Fruit fly (Drosophila melanogaster) whole organism, embryonic: Measurements from ENCODE around the gene Clk.
A peak's percentile ranks its signal among the peaks of the same experiment; 100 is the strongest.

Experiments used
- CG10366 ChIP-seq: fragments of 200-800 bp; sonication (Bioruptor generic); IDR thresholded peaks from 2 replicates; pipeline ENCODE4 v1.3.6; 2022; ENCODE audit warnings: missing biosample characterization, missing genetic modification characterization
- CG11504 ChIP-seq: fragments of 200-800 bp; sonication (Bioruptor generic); optimal IDR thresholded peaks from 3 replicates; lab custom pipeline; 2019; ENCODE audit warnings: missing biosample characterization, mild to moderate bottlenecking, missing genetic modification characterization, moderate library complexity
- CG11560 ChIP-seq: fragments of 200-800 bp; sonication (Bioruptor generic); IDR thresholded peaks from 3 replicates; pipeline ENCODE4 v1.3.6; 2022; ENCODE audit warnings: missing biosample characterization, missing genetic modification characterization
- CG12769 ChIP-seq: fragments of 200-800 bp; sonication (Bioruptor generic); optimal IDR thresholded peaks from 2 replicates; lab custom pipeline; 2019; ENCODE audit warnings: missing biosample characterization, mild to moderate bottlenecking, missing genetic modification characterization, moderate library complexity
- CG14441 ChIP-seq: fragments of 200-800 bp; sonication (Bioruptor generic); IDR thresholded peaks from 2 replicates; pipeline ENCODE4 v1.3.6; 2022; ENCODE audit warnings: missing biosample characterization, missing genetic modification characterization
- CG16863 ChIP-seq: fragments of 200-800 bp; sonication (Bioruptor generic); optimal IDR thresholded peaks from 3 replicates; lab custom pipeline; 2016; ENCODE audit warnings: missing biosample characterization, missing genetic modification characterization
- CG3163 ChIP-seq: fragments of 200-800 bp; sonication (Bioruptor generic); optimal IDR thresholded peaks from 3 replicates; lab custom pipeline; 2016; ENCODE audit warnings: missing biosample characterization, missing genetic modification characterization
- CG3847 ChIP-seq: fragments of 200-800 bp; sonication (Bioruptor generic); IDR thresholded peaks from 2 replicates; pipeline ENCODE4 v1.3.6; 2022; ENCODE audit warnings: missing biosample characterization, missing genetic modification characterization
- CG8359 ChIP-seq: fragments of 200-800 bp; sonication (Bioruptor generic); optimal IDR thresholded peaks from 2 replicates; lab custom pipeline; 2017; ENCODE audit warnings: missing biosample characterization, mild to moderate bottlenecking, missing genetic modification characterization, borderline replicate concordance
- CG9437 ChIP-seq: fragments of 200-800 bp; sonication (Bioruptor generic); optimal IDR thresholded peaks from 2 replicates; lab custom pipeline; 2018; ENCODE audit warnings: missing biosample characterization, mild to moderate bottlenecking, missing genetic modification characterization
- CG9727 ChIP-seq: fragments of 200-800 bp; sonication (Bioruptor generic); optimal IDR thresholded peaks from 3 replicates; lab custom pipeline; 2017; ENCODE audit warnings: missing biosample characterization, mild to moderate bottlenecking, missing genetic modification characterization
- CHES-1-like ChIP-seq: fragments of 200-800 bp; sonication (Bioruptor generic); optimal IDR thresholded peaks from 2 replicates; lab custom pipeline; 2016; ENCODE audit warnings: missing biosample characterization, missing genetic modification characterization
- Dll ChIP-seq: fragments of 200-800 bp; sonication (Bioruptor generic); IDR thresholded peaks from 4 replicates; pipeline ENCODE4 v1.3.6; 2022; ENCODE audit warnings: missing biosample characterization, missing genetic modification characterization; ENCODE audit not compliant: partially characterized antibody
- Doc3 ChIP-seq: fragments of 200-800 bp; sonication (Bioruptor generic); IDR thresholded peaks from 3 replicates; pipeline ENCODE4 v1.3.6; 2022; ENCODE audit warnings: missing biosample characterization, missing genetic modification characterization; ENCODE audit not compliant: partially characterized antibody
- Gsc ChIP-seq: fragments of 200-800 bp; sonication (Bioruptor generic); IDR thresholded peaks from 2 replicates; pipeline ENCODE4 v1.3.6; 2022; ENCODE audit warnings: missing biosample characterization, missing genetic modification characterization
- Hr78 ChIP-seq, 2 experiments: fragments of 200-800 bp in 1 of 2; fragments of >200 bp in 1 of 2; sonication (Bioruptor generic) in 1 of 2; optimal IDR thresholded peaks; 2 replicates each; lab custom pipeline; 2017 to 2019; ENCODE audit warnings: missing biosample characterization in 2 of 2, missing genetic modification characterization in 2 of 2, mild to moderate bottlenecking in 1 of 2, moderate library complexity in 1 of 2
- MTF-1 ChIP-seq: fragments of 200-800 bp; sonication (Bioruptor generic); optimal IDR thresholded peaks from 2 replicates; lab custom pipeline; 2018; ENCODE audit warnings: missing biosample characterization, mild to moderate bottlenecking, missing genetic modification characterization, borderline replicate concordance
- Pdp1 ChIP-seq, 2 experiments: fragments of 200-800 bp; sonication (Bioruptor generic); optimal IDR thresholded peaks; 3 replicates each; lab custom pipeline; 2016; ENCODE audit warnings: missing biosample characterization in 2 of 2, missing genetic modification characterization in 2 of 2, mild to moderate bottlenecking in 1 of 2, moderate library complexity in 1 of 2
- Tbp ChIP-seq: fragments of >200 bp; optimal IDR thresholded peaks from 2 replicates; lab custom pipeline; 2018; ENCODE audit warnings: missing biosample characterization, missing genetic modification characterization
- Trl ChIP-seq, 3 experiments: fragments of >200 bp in 2 of 3; fragments of 200-800 bp in 1 of 3; sonication (Bioruptor generic) in 1 of 3; optimal IDR thresholded peaks; 2 replicates in 1 of 3; 3 replicates in 2 of 3; lab custom pipeline; 2016 to 2017; ENCODE audit warnings: missing biosample characterization in 1 of 3, missing genetic modification characterization in 1 of 3
- Usf ChIP-seq: fragments of 200-800 bp; sonication (Bioruptor generic); optimal IDR thresholded peaks from 2 replicates; lab custom pipeline; 2017; ENCODE audit warnings: missing genotype, missing biosample characterization, missing genetic modification characterization
- br ChIP-seq: fragments of >200 bp; optimal IDR thresholded peaks from 2 replicates; lab custom pipeline; 2017
- cg ChIP-seq: fragments of 200-800 bp; sonication (Bioruptor generic); optimal IDR thresholded peaks from 3 replicates; lab custom pipeline; 2019; ENCODE audit warnings: missing biosample characterization, mild to moderate bottlenecking, missing genetic modification characterization, moderate library complexity
- chinmo ChIP-seq: fragments of 200-800 bp; sonication (Bioruptor generic); IDR thresholded peaks from 4 replicates; pipeline ENCODE4 v1.3.6; 2022; ENCODE audit warnings: missing biosample characterization, missing genetic modification characterization; ENCODE audit not compliant: partially characterized antibody
- ci ChIP-seq: fragments of 200-800 bp; sonication (Bioruptor generic); IDR thresholded peaks from 3 replicates; pipeline ENCODE4 v1.3.6; 2022; ENCODE audit warnings: missing biosample characterization, missing genetic modification characterization
- crol ChIP-seq: fragments of 200-800 bp; sonication (Bioruptor generic); IDR thresholded peaks from 2 replicates; pipeline ENCODE4 v1.3.6; 2022; ENCODE audit warnings: missing biosample characterization, missing genetic modification characterization
- gfzf ChIP-seq: fragments of 200-800 bp; sonication (Bioruptor generic); optimal IDR thresholded peaks from 2 replicates; lab custom pipeline; 2016; ENCODE audit warnings: missing biosample characterization, mild to moderate bottlenecking, missing genetic modification characterization, moderate library complexity
- h ChIP-seq: fragments of >200 bp; optimal IDR thresholded peaks from 2 replicates; lab custom pipeline; 2017
- hbn ChIP-seq: fragments of 200-800 bp; sonication (Bioruptor generic); IDR thresholded peaks from 2 replicates; pipeline ENCODE4 v1.3.6; 2022; ENCODE audit warnings: missing biosample characterization, missing genetic modification characterization; ENCODE audit not compliant: partially characterized antibody
- lov ChIP-seq, 2 experiments: fragments of 200-800 bp in 1 of 2; fragments of >200 bp in 1 of 2; sonication (Bioruptor generic) in 1 of 2; IDR thresholded peaks in 1 of 2; optimal IDR thresholded peaks in 1 of 2; 2 replicates in 1 of 2; 3 replicates in 1 of 2; pipeline versions ENCODE4 v1.3.6 to Lab custom; 2017 to 2022; ENCODE audit warnings: missing biosample characterization in 1 of 2, missing genetic modification characterization in 1 of 2
- mirr ChIP-seq: fragments of 200-800 bp; sonication (Bioruptor generic); optimal IDR thresholded peaks from 3 replicates; lab custom pipeline; 2018; ENCODE audit warnings: missing biosample characterization, mild to moderate bottlenecking, missing genetic modification characterization
- pho ChIP-seq: fragments of 200-800 bp; sonication (Bioruptor generic); optimal IDR thresholded peaks from 2 replicates; lab custom pipeline; 2016; ENCODE audit warnings: missing biosample characterization, missing genetic modification characterization
- sens ChIP-seq: fragments of 200-800 bp; sonication (Bioruptor generic); peaks from one replicate; lab custom pipeline; 2016; ENCODE audit warnings: missing biosample characterization, missing genetic modification characterization
- sr ChIP-seq: fragments of 200-800 bp; sonication (Bioruptor generic); IDR thresholded peaks from 3 replicates; pipeline ENCODE4 v1.3.6; 2022; ENCODE audit warnings: missing biosample characterization, missing genetic modification characterization
- toy ChIP-seq: fragments of 200-800 bp; sonication (Bioruptor generic); IDR thresholded peaks from 2 replicates; pipeline ENCODE4 v1.3.6; 2022; ENCODE audit warnings: missing biosample characterization, missing genetic modification characterization

The Clk gene

dm6 chr3L:7781353-7782050 lies 6.1 kb upstream of the Clk start (continued):
- TF ChIP-seq sr (no peak), CG3847 (GFP tag; lab: Robert Waterston, UW) (no peak), Dll (GFP tag; lab: Robert Waterston, UW) (peak; percentile 43; the same call in 1 of the 4 replicates), crol (GFP tag; lab: Robert Waterston, UW) (peak; percentile 83), Doc3 (GFP tag; lab: Robert Waterston, UW) (peak; percentile 20; the same call in 1 of the 3 replicates), CG8359 (peak; percentile 74), mirr (GFP tag; lab: Kevin White, UChicago) (no peak), sens (GFP tag; lab: Kevin White, UChicago) (peak; percentile 50), Pdp1 (GFP tag; optimal IDR thresholded peaks at IDR 0.05; lab: Kevin White, UChicago) (peak in 1 of 2 experiments; percentile 99), lov (optimal IDR thresholded peaks at IDR 0.05; lab: Kevin White, UChicago) (no peak), lov (GFP tag; IDR thresholded peaks at IDR 0.05; lab: Robert Waterston, UW) (no peak), ci (GFP tag; lab: Robert Waterston, UW) (no peak), toy (no peak), CG11504 (tag; lab: Kevin White, UChicago) (peak; percentile 100), Hr78 (GFP tag; optimal IDR thresholded peaks at IDR 0.05; lab: Kevin White, UChicago) (peak in 1 of 2 experiments; percentile 17), hbn (GFP tag; lab: Robert Waterston, UW) (0 out of 2 replicates have a peak, but pooled peaks have one; percentile 39), CG9437 (GFP tag; lab: Kevin White, UChicago) (peak; percentile 92), CG14441 (GFP tag; lab: Robert Waterston, UW) (no peak), CG3163 (GFP tag; lab: Kevin White, UChicago) (peak; percentile 98), CG11560 (no peak)

- TF ChIP-seq gfzf: no peak
- TF ChIP-seq CG10366 (GFP tag; lab: Robert Waterston, UW): no peak
- peak in 1 of 2 experiments; percentile 62 for TF ChIP-seq Pdp1 (GFP tag; optimal IDR thresholded peaks at IDR 0.05; lab: Kevin White, UChicago)
- no peak for TF ChIP-seq h (lab: Kevin White, UChicago)
- TF ChIP-seq CHES-1-like: no peak
- no peak for TF ChIP-seq cg (GFP tag; lab: Kevin White, UChicago)
- no peak for TF ChIP-seq Tbp (GFP tag; lab: Kevin White, UChicago)
These were observed 705 bp downstream of the Clk start for dm6 chr3L:7774698-7775097.

- TF ChIP-seq CG9727 (GFP tag; lab: Kevin White, UChicago) (no peak), Usf (GFP tag; lab: Kevin White, UChicago) (no peak), MTF-1 (no peak), CG16863 (no peak), cg (GFP tag; lab: Kevin White, UChicago) (peak; percentile 13), CG12769 (no peak), br (lab: Kevin White, UChicago) (no peak)
These were observed 1.9 kb downstream of the Clk start for dm6 chr3L:7773529-7773928.

DNA sequence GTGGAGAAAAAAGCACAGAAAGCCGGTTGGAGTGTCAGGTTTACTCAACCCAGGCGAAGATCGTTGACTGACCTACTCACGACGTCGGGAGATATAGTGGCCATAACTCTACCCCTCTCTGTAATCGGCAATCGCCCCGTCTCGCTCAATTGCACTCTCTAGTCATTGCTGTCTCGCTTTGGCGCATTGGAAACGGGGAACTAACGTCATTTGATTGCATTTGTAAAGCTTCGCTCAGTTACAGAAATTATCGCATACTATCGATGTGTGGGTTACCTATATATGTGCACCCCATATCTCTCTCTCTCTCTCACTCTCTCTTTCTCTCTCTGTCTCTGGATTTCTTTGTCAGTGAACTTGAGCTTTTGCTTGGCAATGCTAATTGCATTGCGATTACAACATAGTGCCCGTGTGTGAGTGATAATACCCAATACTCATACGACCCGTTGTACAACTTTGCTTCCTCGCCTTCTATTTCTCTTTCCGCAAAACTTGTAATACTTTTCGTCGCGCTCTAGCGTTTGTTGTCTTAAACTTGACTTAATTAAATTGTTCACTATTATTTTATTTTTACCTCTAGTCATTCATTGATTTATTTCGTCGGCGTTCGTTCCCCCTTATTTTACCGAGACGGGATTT lies 3.1 kb downstream of the Clk start:
- TF ChIP-seq pho (GFP tag; lab: Kevin White, UChicago): no peak
- TF ChIP-seq Trl (optimal IDR thresholded peaks at IDR 0.05; lab: Kevin White, UChicago): peak; percentile 22
- TF ChIP-seq Trl (GFP tag; optimal IDR thresholded peaks at IDR 0.05; lab: Kevin White, UChicago): no peak
- peak; percentile 17 for TF ChIP-seq cg (GFP tag; lab: Kevin White, UChicago)
- TF ChIP-seq chinmo (GFP tag; lab: Robert Waterston, UW): 0 out of 4 replicates have a peak, but pooled peaks have one; percentile 21
- no peak for TF ChIP-seq Gsc (GFP tag; lab: Robert Waterston, UW)
